Worm (Caenorhabditis elegans): ENCODE results near the gene par-4.
A peak's percentile ranks its signal among the peaks of the same experiment; 100 is the strongest.

Gene par-4

DNA sequence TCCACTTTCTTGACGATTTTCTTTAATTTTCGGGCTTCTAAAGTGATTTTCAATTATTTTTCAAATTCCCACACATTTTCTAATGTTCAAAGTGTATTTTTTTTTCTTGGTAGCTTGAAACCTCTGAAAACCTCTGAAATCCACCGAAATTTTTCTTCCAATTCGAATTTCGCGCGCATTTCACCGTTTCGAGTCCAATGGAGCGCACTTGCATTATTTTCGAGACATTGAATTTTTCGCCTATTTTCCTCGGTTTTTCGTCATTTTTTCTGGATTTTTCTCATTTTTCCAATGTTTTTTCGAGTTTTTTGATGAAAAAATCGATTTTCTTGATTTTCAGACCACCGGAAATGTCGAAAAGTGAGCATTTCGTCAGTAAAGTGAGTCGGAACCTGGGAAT lies 11.7 kb upstream of the par-4 start, which contains the start of gene slr-2 (continued):
- TF ChIP-seq efl-1 (optimal IDR thresholded peaks at IDR 0.05) (peak; percentile 98 to 100), efl-1 (GFP tag; optimal IDR thresholded peaks at IDR 0.05 in 1 of 2) (peak; percentile 99 to 100), C04F5.9 (tag; optimal IDR thresholded peaks at IDR 0.05) (no peak), nhr-76 (tag; optimal IDR thresholded peaks at IDR 0.05) (no peak), snpc-4 (tag; optimal IDR thresholded peaks at IDR 0.05) (no peak), ztf-4 (tag; optimal IDR thresholded peaks at IDR 0.05) (no peak), isw-1 (GFP tag; IDR thresholded peaks at IDR 0.05) (peak; percentile 27; the same call in 1 of the 2 replicates), elt-3 (tag; optimal IDR thresholded peaks at IDR 0.05) (no peak), zip-4 (GFP tag; optimal IDR thresholded peaks at IDR 0.05) (no peak), aha-1 (tag; optimal IDR thresholded peaks at IDR 0.05) (no peak), sptf-1 (tag; optimal IDR thresholded peaks at IDR 0.05) (no peak), nhr-85 (tag) (peak; percentile 37), ceh-88 (GFP tag; IDR thresholded peaks at IDR 0.05) (no peak), zag-1 (tag; optimal IDR thresholded peaks at IDR 0.05) (no peak), Y116A8C.19 (tag; optimal IDR thresholded peaks at IDR 0.05; ENCODE audit: borderline replicate concordance) (no peak), ets-5 (GFP tag; IDR thresholded peaks at IDR 0.05) (no peak), unc-86 (tag; optimal IDR thresholded peaks at IDR 0.05) (peak; percentile 14), mab-9 (GFP tag; IDR thresholded peaks at IDR 0.05) (no peak), elt-2 (tag; optimal IDR thresholded peaks at IDR 0.05) (no peak), nhr-28 (tag; optimal IDR thresholded peaks at IDR 0.05) (no peak), nhr-84 (tag; optimal IDR thresholded peaks at IDR 0.05) (no peak), mdl-1 (tag; optimal IDR thresholded peaks at IDR 0.05) (peak in 1 of 2 experiments; percentile 11), sup-37 (GFP tag; optimal IDR thresholded peaks at IDR 0.05) (no peak), fkh-8 (tag; optimal IDR thresholded peaks at IDR 0.05) (peak; percentile 17), snu-23 (GFP tag; optimal IDR thresholded peaks at IDR 0.05) (peak; percentile 66), nhr-71 (tag; optimal IDR thresholded peaks at IDR 0.05) (no peak), ceh-90 (tag; optimal IDR thresholded peaks at IDR 0.05) (no peak), nhr-11 (tag; optimal IDR thresholded peaks at IDR 0.05) (no peak), dsc-1 (tag; optimal IDR thresholded peaks at IDR 0.05) (peak; percentile 56), lir-3 (tag; optimal IDR thresholded peaks at IDR 0.05; ENCODE audit: poor library complexity) (no peak), rnt-1 (tag; optimal IDR thresholded peaks at IDR 0.05) (no peak), efl-3 (GFP tag; optimal IDR thresholded peaks at IDR 0.05) (no peak), unc-62 (GFP tag; optimal IDR thresholded peaks at IDR 0.05) (no peak), ceh-82 (tag; optimal IDR thresholded peaks at IDR 0.05) (peak; percentile 43 to 77 (median 51)), mep-1 (tag; optimal IDR thresholded peaks at IDR 0.05) (peak; percentile 69), unc-98 (GFP tag; IDR thresholded peaks at IDR 0.05) (no peak), egl-27 (tag; optimal IDR thresholded peaks at IDR 0.05) (no peak), nhr-77 (tag; optimal IDR thresholded peaks at IDR 0.05) (peak; percentile 14), lin-35 (GFP tag; optimal IDR thresholded peaks at IDR 0.05) (peak; percentile 96 to 98), lin-14 (GFP tag; optimal IDR thresholded peaks at IDR 0.05) (no peak), tlp-1 (tag; optimal IDR thresholded peaks at IDR 0.05) (no peak), C16A3.4 (tag; optimal IDR thresholded peaks at IDR 0.05) (peak; percentile 40), tbx-2 (tag; optimal IDR thresholded peaks at IDR 0.05) (peak; percentile 49), pqm-1 (tag; optimal IDR thresholded peaks at IDR 0.05) (no peak), jun-1 (tag; optimal IDR thresholded peaks at IDR 0.05) (no peak), aly-2 (tag; optimal IDR thresholded peaks at IDR 0.05) (peak; percentile 13), hlh-4 (tag; optimal IDR thresholded peaks at IDR 0.05) (no peak), ces-1 (GFP tag; optimal IDR thresholded peaks at IDR 0.05) (no peak), ceh-8 (GFP tag; optimal IDR thresholded peaks at IDR 0.05) (peak; percentile 1), unc-130 (tag; optimal IDR thresholded peaks at IDR 0.05) (peak; percentile 43), hlh-17 (GFP tag; optimal IDR thresholded peaks at IDR 0.05; ENCODE audit: borderline replicate concordance) (no peak), pag-3 (tag; optimal IDR thresholded peaks at IDR 0.05; ENCODE audit: borderline replicate concordance, insufficient read depth) (no peak), hpl-2 (GFP tag; optimal IDR thresholded peaks at IDR 0.05) (peak; percentile 17), fkh-4 (tag; optimal IDR thresholded peaks at IDR 0.05; ENCODE audit: borderline replicate concordance) (no peak)
